Fruit fly (Drosophila melanogaster): Measurements from ENCODE around the gene CG11601.

DNA sequence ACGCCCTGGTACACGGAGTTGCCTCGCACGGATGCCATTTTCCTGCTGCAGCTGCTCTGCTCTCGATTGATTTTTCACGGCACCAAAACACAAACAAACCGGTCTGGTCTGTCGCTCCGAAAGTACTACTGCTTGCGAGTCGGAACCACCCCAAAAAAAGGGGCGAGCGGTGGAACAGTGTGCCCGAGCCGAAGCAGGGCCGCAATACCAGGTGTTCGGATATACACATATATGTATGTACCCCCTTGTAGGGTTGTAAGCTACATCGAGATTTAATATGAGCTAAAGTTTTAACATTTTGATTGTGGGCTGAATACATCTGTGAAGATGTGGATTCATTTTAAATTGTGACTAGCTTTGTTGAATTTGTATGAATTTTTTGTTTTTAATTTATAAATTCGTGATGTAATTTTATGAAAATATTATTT, 2.5 kb upstream of the CG11601 start:
- TF ChIP-seq kay (GFP tag; ENCODE audit: borderline replicate concordance) (no peak), Clk (GFP tag; optimal IDR thresholded peaks at IDR 0.05) (no peak), CG14711 (tag; optimal IDR thresholded peaks at IDR 0.05) (peak; percentile 90), cic (GFP tag; optimal IDR thresholded peaks at IDR 0.05) (no peak), toe (GFP tag; optimal IDR thresholded peaks at IDR 0.05) (no peak), Mnt (GFP tag; optimal IDR thresholded peaks at IDR 0.05) (no peak), CG5204 (GFP tag; optimal IDR thresholded peaks at IDR 0.05) (no peak), CG1620 (GFP tag; optimal IDR thresholded peaks at IDR 0.05) (no peak), Crg-1 (GFP tag; optimal IDR thresholded peaks at IDR 0.05) (no peak), CG12768 (GFP tag; optimal IDR thresholded peaks at IDR 0.05) (peak; percentile 51), CG7045 (GFP tag; optimal IDR thresholded peaks at IDR 0.05) (peak; percentile 23), pad (GFP tag; optimal IDR thresholded peaks at IDR 0.05) (peak; percentile 49), ovo (GFP tag; optimal IDR thresholded peaks at IDR 0.05) (no peak), tj (GFP tag; optimal IDR thresholded peaks at IDR 0.05) (no peak)

Data from whole organism, adult.